Worm (Caenorhabditis elegans) whole organism, midembryonic: Measurements from ENCODE around the gene che-12.

Source experiments
- T22C8.4 ChIP-seq: fragments of 200-800 bp; sonication (Bioruptor generic); IDR thresholded peaks from 2 replicates; pipeline ENCODE4 v1.3.6; 2022; ENCODE audit warnings: missing genetic modification characterization, missing compliant biosample characterization
- cog-1 ChIP-seq: sonication (generic microtip); optimal IDR thresholded peaks from 2 replicates; lab custom pipeline; 2016; ENCODE audit warnings: missing genetic modification characterization, missing compliant biosample characterization
- flt-1 ChIP-seq: fragments of 200-800 bp; sonication (Bioruptor generic); IDR thresholded peaks from 2 replicates; pipeline ENCODE4 v1.3.6; 2022; ENCODE audit warnings: missing genetic modification characterization, missing compliant biosample characterization
- klf-2 ChIP-seq: fragments of 200-800 bp; sonication (Bioruptor generic); conservative IDR thresholded peaks from 2 replicates; pipeline ENCODE4 v1.3.6; 2022; ENCODE audit warnings: missing genetic modification reagents, missing genetic modification characterization, missing compliant biosample characterization
- med-1 ChIP-seq: sonication (generic microtip); optimal IDR thresholded peaks from 2 replicates; lab custom pipeline; 2017; ENCODE audit warnings: missing genetic modification characterization, mild to moderate bottlenecking, missing compliant biosample characterization, antibody characterized with exemption, missing genetic modification reagents; ENCODE audit not compliant: insufficient read depth
- ref-1 ChIP-seq: fragments of 200-800 bp; sonication (Bioruptor generic); conservative IDR thresholded peaks from 2 replicates; pipeline ENCODE4 v1.3.6; 2022; ENCODE audit warnings: missing genetic modification reagents, missing genetic modification characterization, missing compliant biosample characterization
- tab-1 ChIP-seq: fragments of 200-800 bp; sonication (Bioruptor generic); IDR thresholded peaks from 2 replicates; pipeline ENCODE4 v1.3.6; 2022; ENCODE audit warnings: missing genetic modification characterization, missing compliant biosample characterization
- ztf-23 ChIP-seq: fragments of 200-800 bp; sonication (Bioruptor generic); IDR thresholded peaks from 2 replicates; pipeline ENCODE4 v1.3.6; 2022; ENCODE audit warnings: missing genetic modification reagents, missing genetic modification characterization, missing compliant biosample characterization
- ztf-29 ChIP-seq: fragments of 200-800 bp; sonication (Bioruptor generic); IDR thresholded peaks from 2 replicates; pipeline ENCODE4 v1.3.6; 2022; ENCODE audit warnings: missing genetic modification reagents, missing genetic modification characterization, missing compliant biosample characterization

The che-12 gene

ce11 chrV:10275619-10276018, 31.6 kb downstream of the che-12 start, which contains the start of gene Y22F5A.11:
Gene Y22F5A.11, minus strand, starts transcription at chrV:10275646.
- TF ChIP-seq ztf-29 (GFP tag; lab: Robert Waterston, UW) (no peak), ref-1 (GFP tag; lab: Robert Waterston, UW) (no peak), cog-1 (tag; lab: Kevin White, UChicago) (no peak), med-1 (no peak), ztf-23 (no peak), flt-1 (GFP tag; lab: Robert Waterston, UW) (no peak), tab-1 (GFP tag; lab: Robert Waterston, UW) (no peak), klf-2 (GFP tag; lab: Robert Waterston, UW) (no peak), T22C8.4 (GFP tag; lab: Robert Waterston, UW) (no peak)

- TF ChIP-seq med-1: no peak
- 0 out of 2 replicates have a peak, but pooled peaks have one; percentile 45 for TF ChIP-seq T22C8.4 (GFP tag; lab: Robert Waterston, UW)
Measured at ce11 chrV:10273837-10274236, 33.3 kb downstream of the che-12 start.

DNA sequence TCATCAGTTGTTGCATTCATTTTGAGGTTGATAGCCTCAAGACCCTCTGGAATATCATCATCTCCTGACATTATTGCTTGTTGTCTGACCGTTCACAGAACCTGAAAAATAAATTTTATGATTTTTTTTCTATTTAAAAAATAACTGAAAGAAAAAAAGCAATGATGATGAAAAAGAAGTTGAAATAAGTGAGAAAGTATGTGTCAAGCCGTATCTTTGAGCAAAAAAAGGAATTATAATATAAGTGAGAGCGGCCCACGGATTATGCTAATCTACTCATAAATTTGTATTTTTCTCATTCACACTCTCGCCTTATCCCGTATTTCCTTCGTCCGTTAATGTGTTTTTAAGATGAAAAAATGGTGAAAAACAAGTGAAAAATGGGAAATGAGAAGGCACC, 37.0 kb downstream of the che-12 start, which contains the start of gene ric-4:
ric-4 (minus strand) TSS at position 101 of the 400 bp plus-strand sequence.
- no peak for TF ChIP-seq ztf-23
- TF ChIP-seq ref-1 (GFP tag; lab: Robert Waterston, UW): no peak
- no peak for TF ChIP-seq klf-2 (GFP tag; lab: Robert Waterston, UW)
- no peak for TF ChIP-seq med-1
- TF ChIP-seq cog-1 (tag; lab: Kevin White, UChicago): no peak
- no peak for TF ChIP-seq T22C8.4 (GFP tag; lab: Robert Waterston, UW)
- TF ChIP-seq ztf-29 (GFP tag; lab: Robert Waterston, UW): no peak
- TF ChIP-seq flt-1 (GFP tag; lab: Robert Waterston, UW): no peak
- no peak for TF ChIP-seq tab-1 (GFP tag; lab: Robert Waterston, UW)

DNA sequence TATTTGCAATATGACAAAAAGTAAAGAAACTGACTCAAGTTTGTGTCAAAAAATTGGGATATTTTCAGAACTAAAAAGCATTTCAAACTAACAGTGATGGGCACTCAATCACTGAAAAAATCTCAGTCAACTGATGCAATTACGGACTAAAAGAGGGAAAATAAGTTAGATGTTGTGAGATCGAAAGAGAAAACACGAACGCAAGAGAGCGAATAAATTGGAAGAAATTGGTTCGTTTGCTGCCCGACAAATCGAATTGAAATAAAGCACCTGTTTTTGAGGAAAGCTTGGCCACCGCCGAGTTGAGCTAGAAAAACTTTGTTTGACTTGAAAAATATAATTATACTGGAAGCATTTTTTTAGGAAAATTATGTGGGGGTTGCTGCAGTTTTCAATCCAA, 41.1 kb downstream of the che-12 start:
- TF ChIP-seq tab-1 (GFP tag; lab: Robert Waterston, UW) (no peak), T22C8.4 (GFP tag; lab: Robert Waterston, UW) (no peak), med-1 (no peak), ztf-29 (GFP tag; lab: Robert Waterston, UW) (no peak), klf-2 (GFP tag; lab: Robert Waterston, UW) (no peak), cog-1 (tag; lab: Kevin White, UChicago) (no peak), flt-1 (GFP tag; lab: Robert Waterston, UW) (no peak), ref-1 (GFP tag; lab: Robert Waterston, UW) (no peak), ztf-23 (no peak)

DNA sequence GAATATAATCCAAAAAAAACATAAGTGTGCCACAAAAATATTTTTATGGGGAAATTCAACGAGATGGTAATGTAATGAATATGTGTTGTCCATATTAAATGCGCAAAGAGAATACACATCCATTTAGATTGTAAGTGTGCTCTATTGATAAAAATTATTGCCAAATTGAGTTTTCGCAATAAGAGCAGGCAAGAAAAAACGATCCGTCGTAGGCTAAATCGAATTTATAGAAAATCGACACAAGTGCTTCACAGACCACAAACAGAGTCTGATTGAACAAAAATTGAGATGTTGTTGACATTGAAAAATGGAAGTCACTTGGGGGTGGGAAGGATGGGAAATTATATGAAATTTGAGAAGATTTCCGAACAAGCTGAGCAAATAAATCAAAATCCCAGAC, 42.2 kb downstream of the che-12 start:
- TF ChIP-seq ref-1 (GFP tag; lab: Robert Waterston, UW) (no peak), T22C8.4 (GFP tag; lab: Robert Waterston, UW) (no peak), ztf-23 (no peak), ztf-29 (GFP tag; lab: Robert Waterston, UW) (no peak), med-1 (no peak), klf-2 (GFP tag; lab: Robert Waterston, UW) (no peak), tab-1 (GFP tag; lab: Robert Waterston, UW) (no peak), cog-1 (tag; lab: Kevin White, UChicago) (no peak), flt-1 (GFP tag; lab: Robert Waterston, UW) (no peak)

- TF ChIP-seq klf-2 (GFP tag; lab: Robert Waterston, UW) (no peak), med-1 (no peak), ztf-23 (no peak), cog-1 (tag; lab: Kevin White, UChicago) (no peak), T22C8.4 (GFP tag; lab: Robert Waterston, UW) (no peak), ref-1 (GFP tag; lab: Robert Waterston, UW) (no peak), ztf-29 (GFP tag; lab: Robert Waterston, UW) (no peak), tab-1 (GFP tag; lab: Robert Waterston, UW) (no peak)
Measured at ce11 chrV:10260460-10260859, 46.7 kb downstream of the che-12 start, which contains the start of gene sri-18. Gene sri-18, minus strand, starts transcription at chrV:10260560.

ce11 chrV:10256050-10256449, 51.1 kb downstream of the che-12 start, which contains the start of gene nhr-232:
Gene nhr-232, plus strand, starts transcription at chrV:10256170.
- no peak for TF ChIP-seq med-1
- no peak for TF ChIP-seq cog-1 (tag; lab: Kevin White, UChicago)
- TF ChIP-seq klf-2 (GFP tag; lab: Robert Waterston, UW): no peak
- TF ChIP-seq T22C8.4 (GFP tag; lab: Robert Waterston, UW): no peak

- TF ChIP-seq ztf-23 (no peak), cog-1 (tag; lab: Kevin White, UChicago) (no peak), ref-1 (GFP tag; lab: Robert Waterston, UW) (no peak), flt-1 (GFP tag; lab: Robert Waterston, UW) (no peak), ztf-29 (GFP tag; lab: Robert Waterston, UW) (no peak), tab-1 (GFP tag; lab: Robert Waterston, UW) (no peak), med-1 (no peak), T22C8.4 (GFP tag; lab: Robert Waterston, UW) (no peak), klf-2 (GFP tag; lab: Robert Waterston, UW) (no peak)
Measured at ce11 chrV:10255005-10255472, 52.1 kb downstream of the che-12 start, which contains the start of gene rop-1. Gene rop-1, minus strand, starts transcription at chrV:10255055.

- TF ChIP-seq med-1 (no peak), T22C8.4 (GFP tag; lab: Robert Waterston, UW) (no peak), tab-1 (GFP tag; lab: Robert Waterston, UW) (no peak), cog-1 (tag; lab: Kevin White, UChicago) (no peak), ztf-23 (no peak), ztf-29 (GFP tag; lab: Robert Waterston, UW) (no peak), flt-1 (GFP tag; lab: Robert Waterston, UW) (no peak), ref-1 (GFP tag; lab: Robert Waterston, UW) (no peak), klf-2 (GFP tag; lab: Robert Waterston, UW) (no peak)
Measured at ce11 chrV:10252682-10253081, 54.5 kb downstream of the che-12 start.

DNA sequence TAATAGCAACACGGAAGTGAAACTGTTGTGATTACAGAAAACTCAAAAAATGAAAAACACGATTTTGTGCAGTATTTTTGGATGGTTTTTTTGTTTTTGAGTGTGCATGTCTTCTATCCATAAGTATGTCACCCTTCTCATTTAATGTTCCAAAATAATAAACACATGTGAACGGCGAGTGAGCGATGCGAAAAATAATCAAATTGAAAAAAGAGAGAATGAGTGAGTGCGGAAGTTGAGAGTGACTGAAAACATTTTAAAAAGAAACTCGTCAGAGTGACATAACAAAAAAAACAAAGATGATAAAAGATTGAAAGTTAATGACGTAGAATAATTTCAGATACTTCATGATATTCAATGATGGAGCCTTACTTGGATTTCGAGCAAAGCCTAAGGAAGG, 57.7 kb downstream of the che-12 start:
- TF ChIP-seq flt-1 (GFP tag; lab: Robert Waterston, UW) (no peak), ztf-29 (GFP tag; lab: Robert Waterston, UW) (no peak), T22C8.4 (GFP tag; lab: Robert Waterston, UW) (no peak), ref-1 (GFP tag; lab: Robert Waterston, UW) (no peak), med-1 (no peak), ztf-23 (no peak), cog-1 (tag; lab: Kevin White, UChicago) (no peak), klf-2 (GFP tag; lab: Robert Waterston, UW) (no peak), tab-1 (GFP tag; lab: Robert Waterston, UW) (no peak)
